Fruit fly (Drosophila melanogaster) whole organism, wandering third instar larva: ENCODE data around the gene CG6470.

Experiments
- br ChIP-seq: fragments of 200-800 bp; sonication (Bioruptor generic); optimal IDR thresholded peaks from 2 replicates; lab custom pipeline; 2016; ENCODE audit warnings: missing biosample characterization, missing genetic modification characterization
- ey ChIP-seq: fragments of 200-800 bp; sonication (Bioruptor generic); optimal IDR thresholded peaks from 2 replicates; lab custom pipeline; 2016; ENCODE audit warnings: missing biosample characterization, missing genetic modification characterization
- fru ChIP-seq: fragments of 200-800 bp; sonication (Bioruptor generic); optimal IDR thresholded peaks from 3 replicates; lab custom pipeline; 2016; ENCODE audit warnings: missing biosample characterization, mild to moderate bottlenecking, missing genetic modification characterization
- h ChIP-seq: fragments of 200-800 bp; sonication (Bioruptor generic); optimal IDR thresholded peaks from 3 replicates; lab custom pipeline; 2016; ENCODE audit warnings: missing biosample characterization, mild to moderate bottlenecking, missing genetic modification characterization

- TF ChIP-seq h (GFP tag; lab: Kevin White, UChicago) (no peak), ey (no peak), br (GFP tag; lab: Kevin White, UChicago) (no peak), fru (GFP tag; lab: Kevin White, UChicago) (no peak)
Measured at dm6 chrX:18512271-18512679, 2.4 kb downstream of the CG6470 start, which contains the start of gene Ggt-1.
